Worm (Caenorhabditis elegans) whole organism, L3 larva: ENCODE measurements around the gene fbxb-26.

Source experiments
- ama-1 ChIP-seq: fragments of 150-350 bp; optimal IDR thresholded peaks from 2 replicates; lab custom pipeline; 2018
- nfya-1 ChIP-seq: sonication (generic microtip); optimal IDR thresholded peaks from 2 replicates; lab custom pipeline; 2017; ENCODE audit warnings: missing genetic modification characterization, mild to moderate bottlenecking, missing compliant biosample characterization, antibody characterized with exemption, moderate library complexity; ENCODE audit not compliant: insufficient read depth
- nhr-77 ChIP-seq: fragments of 150-350 bp; optimal IDR thresholded peaks from 2 replicates; lab custom pipeline; 2014; ENCODE audit warnings: missing biosample characterization, missing genetic modification characterization
- pha-4 ChIP-seq: fragments of 150-350 bp; optimal IDR thresholded peaks from 2 replicates; lab custom pipeline; 2014; ENCODE audit warnings: missing biosample characterization, missing genetic modification reagents, missing genetic modification characterization
- ztf-4 ChIP-seq: fragments of 150-350 bp; optimal IDR thresholded peaks from 2 replicates; lab custom pipeline; 2014; ENCODE audit warnings: missing biosample characterization, missing genetic modification characterization

DNA sequence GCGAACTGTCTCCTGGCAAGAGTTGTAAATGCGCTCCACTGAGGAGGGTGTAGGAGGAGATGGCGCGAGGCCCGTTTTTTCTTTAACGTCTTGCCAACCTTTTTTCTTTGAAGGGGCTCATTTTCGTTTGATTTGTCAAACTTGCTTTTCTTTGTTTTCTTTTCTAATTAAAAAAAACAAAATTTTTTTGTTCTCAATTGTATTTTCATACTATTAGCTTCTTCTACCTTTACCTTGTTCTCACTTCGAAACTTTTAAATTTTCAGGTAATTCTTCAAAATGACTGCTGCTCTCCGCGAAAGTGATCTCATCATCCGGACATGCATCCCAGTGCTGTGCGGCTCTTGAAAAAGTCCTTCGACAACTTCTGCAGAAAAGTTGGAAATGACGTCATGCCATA, 27.6 kb downstream of the fbxb-26 start, which contains the start of gene fbxa-184:
- TF ChIP-seq ama-1 (lab: Kevin White, UChicago) (no peak), nhr-77 (tag; lab: Kevin White, UChicago) (no peak), pha-4 (tag; lab: Kevin White, UChicago) (no peak), nfya-1 (tag; lab: Kevin White, UChicago) (no peak), ztf-4 (tag; lab: Kevin White, UChicago) (no peak)
